Fruit fly (Drosophila melanogaster) whole organism, wandering third instar larva: ENCODE data around the gene Glut4EF.

Experiments
- Hr83 ChIP-seq: fragments of 200-300 bp; sonication (Bioruptor generic); optimal IDR thresholded peaks from 2 replicates; lab custom pipeline; 2016; ENCODE audit warnings: missing biosample characterization, mild to moderate bottlenecking, missing genetic modification characterization, moderate library complexity; ENCODE audit not compliant: poor library complexity, severe bottlenecking
- Sp1 ChIP-seq: fragments of 200-800 bp; sonication (Bioruptor generic); optimal IDR thresholded peaks from 3 replicates; lab custom pipeline; 2019; ENCODE audit warnings: missing biosample characterization, mild to moderate bottlenecking, missing genetic modification characterization, moderate library complexity
- h ChIP-seq: fragments of 200-800 bp; sonication (Bioruptor generic); optimal IDR thresholded peaks from 3 replicates; lab custom pipeline; 2016; ENCODE audit warnings: missing biosample characterization, mild to moderate bottlenecking, missing genetic modification characterization

dm6 chr3R:9985585-9986393, 111.3 kb downstream of the Glut4EF start, which contains the start of gene Art4:
- TF ChIP-seq Hr83 (no peak), Sp1 (GFP tag; lab: Kevin White, UChicago) (no peak), h (GFP tag; lab: Kevin White, UChicago) (peak; percentile 40)
